Fruit fly (Drosophila melanogaster): ENCODE measurements around the gene Paics.
A peak's percentile ranks its signal among the peaks of the same experiment; 100 is the strongest.

The Paics gene

dm6 chrX:12747746-12748710 lies 12.4 kb downstream of the Paics start:
- TF ChIP-seq psq (optimal IDR thresholded peaks at IDR 0.05) (no peak), insv (optimal IDR thresholded peaks at IDR 0.05) (no peak), Sin3A (optimal IDR thresholded peaks at IDR 0.05) (no peak), ttk (optimal IDR thresholded peaks at IDR 0.05) (no peak), Myc (optimal IDR thresholded peaks at IDR 0.05) (no peak), h (optimal IDR thresholded peaks at IDR 0.05) (no peak)

- TF ChIP-seq h (optimal IDR thresholded peaks at IDR 0.05) (no peak), psq (optimal IDR thresholded peaks at IDR 0.05) (no peak), Myc (optimal IDR thresholded peaks at IDR 0.05) (no peak), insv (optimal IDR thresholded peaks at IDR 0.05) (no peak), ttk (optimal IDR thresholded peaks at IDR 0.05) (no peak), Sin3A (optimal IDR thresholded peaks at IDR 0.05) (no peak)
These were observed 15.3 kb downstream of the Paics start for dm6 chrX:12745117-12745516.

dm6 chrX:12744026-12744688 lies 16.3 kb downstream of the Paics start, which contains the start of gene CG4004:
TSS of gene CG4004 (plus strand) at chrX:12744212.
- TF ChIP-seq insv (optimal IDR thresholded peaks at IDR 0.05) (no peak), h (optimal IDR thresholded peaks at IDR 0.05) (no peak), Myc (optimal IDR thresholded peaks at IDR 0.05) (no peak), psq (optimal IDR thresholded peaks at IDR 0.05) (no peak), Sin3A (optimal IDR thresholded peaks at IDR 0.05) (no peak), ttk (optimal IDR thresholded peaks at IDR 0.05) (no peak)

dm6 chrX:12743296-12743695 lies 17.1 kb downstream of the Paics start:
- TF ChIP-seq psq (optimal IDR thresholded peaks at IDR 0.05), result no peak
- TF ChIP-seq insv (optimal IDR thresholded peaks at IDR 0.05), result no peak
- no peak for TF ChIP-seq Myc (optimal IDR thresholded peaks at IDR 0.05)
- no peak for TF ChIP-seq h (optimal IDR thresholded peaks at IDR 0.05)
- no peak for TF ChIP-seq Sin3A (optimal IDR thresholded peaks at IDR 0.05)
- no peak for TF ChIP-seq ttk (optimal IDR thresholded peaks at IDR 0.05)

dm6 chrX:12742651-12743020 lies 17.8 kb downstream of the Paics start:
- no peak for TF ChIP-seq insv (optimal IDR thresholded peaks at IDR 0.05)
- TF ChIP-seq Myc (optimal IDR thresholded peaks at IDR 0.05), result no peak
- TF ChIP-seq ttk (optimal IDR thresholded peaks at IDR 0.05), result no peak
- no peak for TF ChIP-seq h (optimal IDR thresholded peaks at IDR 0.05)
- TF ChIP-seq Sin3A (optimal IDR thresholded peaks at IDR 0.05), result no peak
- no peak for TF ChIP-seq psq (optimal IDR thresholded peaks at IDR 0.05)

dm6 chrX:12741914-12742650 lies 18.3 kb downstream of the Paics start, which contains the start of gene Smr:
TSS of gene Smr (minus strand) at chrX:12742618.
- no peak for TF ChIP-seq psq (optimal IDR thresholded peaks at IDR 0.05)
- no peak for TF ChIP-seq ttk (optimal IDR thresholded peaks at IDR 0.05)
- no peak for TF ChIP-seq insv (optimal IDR thresholded peaks at IDR 0.05)
- TF ChIP-seq Myc (optimal IDR thresholded peaks at IDR 0.05), result no peak
- TF ChIP-seq Sin3A (optimal IDR thresholded peaks at IDR 0.05), result no peak
- no peak for TF ChIP-seq h (optimal IDR thresholded peaks at IDR 0.05)

- TF ChIP-seq ttk (optimal IDR thresholded peaks at IDR 0.05), result no peak
- TF ChIP-seq h (optimal IDR thresholded peaks at IDR 0.05), result no peak
- no peak for TF ChIP-seq Myc (optimal IDR thresholded peaks at IDR 0.05)
- no peak for TF ChIP-seq psq (optimal IDR thresholded peaks at IDR 0.05)
- no peak for TF ChIP-seq Sin3A (optimal IDR thresholded peaks at IDR 0.05)
- no peak for TF ChIP-seq insv (optimal IDR thresholded peaks at IDR 0.05)
These were observed 20.0 kb downstream of the Paics start for dm6 chrX:12740441-12740840.

dm6 chrX:12739789-12740188 lies 20.6 kb downstream of the Paics start:
- no peak for TF ChIP-seq h (optimal IDR thresholded peaks at IDR 0.05)
- no peak for TF ChIP-seq psq (optimal IDR thresholded peaks at IDR 0.05)
- TF ChIP-seq Myc (optimal IDR thresholded peaks at IDR 0.05), result no peak
- TF ChIP-seq ttk (optimal IDR thresholded peaks at IDR 0.05), result no peak
- TF ChIP-seq Sin3A (optimal IDR thresholded peaks at IDR 0.05), result no peak
- no peak for TF ChIP-seq insv (optimal IDR thresholded peaks at IDR 0.05)

- TF ChIP-seq psq (optimal IDR thresholded peaks at IDR 0.05) (peak; percentile 71), h (optimal IDR thresholded peaks at IDR 0.05) (no peak)
These were observed 21.4 kb downstream of the Paics start for dm6 chrX:12739047-12739446.

dm6 chrX:12737735-12738390 lies 22.6 kb downstream of the Paics start:
- TF ChIP-seq insv (optimal IDR thresholded peaks at IDR 0.05), result no peak
- TF ChIP-seq h (optimal IDR thresholded peaks at IDR 0.05), result no peak
- no peak for TF ChIP-seq ttk (optimal IDR thresholded peaks at IDR 0.05)
- TF ChIP-seq Sin3A (optimal IDR thresholded peaks at IDR 0.05), result no peak
- TF ChIP-seq Myc (optimal IDR thresholded peaks at IDR 0.05), result no peak
- TF ChIP-seq psq (optimal IDR thresholded peaks at IDR 0.05), result no peak

dm6 chrX:12737057-12737734 lies 23.2 kb downstream of the Paics start:
- TF ChIP-seq Sin3A (optimal IDR thresholded peaks at IDR 0.05) (no peak), psq (optimal IDR thresholded peaks at IDR 0.05) (peak; percentile 77)
